Fruit fly (Drosophila melanogaster): ENCODE measurements around the gene Setd3.

Gene Setd3

dm6 chrX:6973340-6973739 is 4.8 kb upstream of the Setd3 start, which contains the start of gene CG3040 (continued):
- TF ChIP-seq CG32767 (GFP tag; IDR thresholded peaks at IDR 0.05) (no peak), Xrp1 (GFP tag; IDR thresholded peaks at IDR 0.05) (peak; percentile 50), MTF-1 (GFP tag; optimal IDR thresholded peaks at IDR 0.05; ENCODE audit: borderline replicate concordance) (no peak), CG30020 (tag; optimal IDR thresholded peaks at IDR 0.05) (peak; percentile 2), CG30431 (GFP tag; optimal IDR thresholded peaks at IDR 0.05) (no peak), chm (GFP tag; IDR thresholded peaks at IDR 0.05) (no peak), Antp (GFP tag; optimal IDR thresholded peaks at IDR 0.05) (peak; percentile 27), CG7987 (GFP tag; optimal IDR thresholded peaks at IDR 0.05) (no peak), CG7372 (GFP tag; IDR thresholded peaks at IDR 0.05) (no peak), PHDP (tag; optimal IDR thresholded peaks at IDR 0.05) (peak; percentile 28), CG7271 (tag; optimal IDR thresholded peaks at IDR 0.05) (no peak), fd3F (GFP tag; optimal IDR thresholded peaks at IDR 0.05) (peak; percentile 4), fu2 (GFP tag; optimal IDR thresholded peaks at IDR 0.05) (no peak), HHEX (GFP tag; optimal IDR thresholded peaks at IDR 0.05) (no peak), usp (GFP tag; optimal IDR thresholded peaks at IDR 0.05) (no peak), Atf3 (GFP tag; optimal IDR thresholded peaks at IDR 0.05) (no peak), bigmax (GFP tag; optimal IDR thresholded peaks at IDR 0.05) (no peak), CG8765 (GFP tag; IDR thresholded peaks at IDR 0.05) (no peak), otp (GFP tag; IDR thresholded peaks at IDR 0.05) (no peak), CG15269 (tag; optimal IDR thresholded peaks at IDR 0.05) (peak; percentile 48), CG12219 (GFP tag; optimal IDR thresholded peaks at IDR 0.05) (no peak)

- TF ChIP-seq CG9215 (GFP tag; IDR thresholded peaks at IDR 0.05) = peak; percentile 69
- peak; percentile 80 for TF ChIP-seq CG7928 (GFP tag; optimal IDR thresholded peaks at IDR 0.05)
- peak; percentile 94 for TF ChIP-seq Sox102F (GFP tag; optimal IDR thresholded peaks at IDR 0.05)
- no peak for TF ChIP-seq mld (GFP tag; IDR thresholded peaks at IDR 0.05; ENCODE audit: partially characterized antibody)
- TF ChIP-seq CG3407 (GFP tag; optimal IDR thresholded peaks at IDR 0.05) = peak; percentile 87
- peak; percentile 89 for TF ChIP-seq cas (GFP tag; IDR thresholded peaks at IDR 0.05)
- TF ChIP-seq Sry-δ (GFP tag; optimal IDR thresholded peaks at IDR 0.05) = peak; percentile 64
- TF ChIP-seq CG17361 (GFP tag; IDR thresholded peaks at IDR 0.05) = peak; percentile 86
- TF ChIP-seq CG1602 (GFP tag; optimal IDR thresholded peaks at IDR 0.05) = peak; percentile 86
- peak; percentile 92 for TF ChIP-seq CG31365 (tag; optimal IDR thresholded peaks at IDR 0.05)
- TF ChIP-seq CG31224 (GFP tag; IDR thresholded peaks at IDR 0.05) = peak; percentile 80
- TF ChIP-seq Ravus (GFP tag; IDR thresholded peaks at IDR 0.05) = peak; percentile 76
- TF ChIP-seq Optix (GFP tag; IDR thresholded peaks at IDR 0.05) = peak; percentile 93
- no peak for TF ChIP-seq CG2129 (GFP tag; IDR thresholded peaks at IDR 0.05; ENCODE audit: partially characterized antibody)
- peak; percentile 92 for TF ChIP-seq H2.0 (GFP tag; IDR thresholded peaks at IDR 0.05)
- peak; percentile 91 for TF ChIP-seq trem (tag; optimal IDR thresholded peaks at IDR 0.05)
- TF ChIP-seq CG17912 (GFP tag; optimal IDR thresholded peaks at IDR 0.05) = peak; percentile 80
- peak; percentile 62 for TF ChIP-seq CG16815 (GFP tag; optimal IDR thresholded peaks at IDR 0.05)
- no peak for TF ChIP-seq CG1832 (GFP tag; optimal IDR thresholded peaks at IDR 0.05)
- peak; percentile 84 for TF ChIP-seq CG32772 (GFP tag; IDR thresholded peaks at IDR 0.05)
- TF ChIP-seq NC2β (GFP tag; optimal IDR thresholded peaks at IDR 0.05) = peak; percentile 94
- peak; percentile 68 for TF ChIP-seq CG6272 (GFP tag; IDR thresholded peaks at IDR 0.05)
- TF ChIP-seq HmgD (GFP tag; optimal IDR thresholded peaks at IDR 0.05) = peak; percentile 95
- TF ChIP-seq CG2120 (GFP tag; optimal IDR thresholded peaks at IDR 0.05) = peak; percentile 97
- peak; percentile 78 for TF ChIP-seq Nf-YC (tag; optimal IDR thresholded peaks at IDR 0.05)
- TF ChIP-seq disco-r (GFP tag; optimal IDR thresholded peaks at IDR 0.05) = peak; percentile 94
- peak; percentile 72 for TF ChIP-seq CG8359 (GFP tag; optimal IDR thresholded peaks at IDR 0.05; ENCODE audit: borderline replicate concordance)
- peak; percentile 92 for TF ChIP-seq Pdp1 (GFP tag; optimal IDR thresholded peaks at IDR 0.05)
- TF ChIP-seq CG12942 (GFP tag; optimal IDR thresholded peaks at IDR 0.05) = peak; percentile 92
Observed at dm6 chrX:6969364-6970137, 1.0 kb upstream of the Setd3 start, which contains the start of gene CG4586. TSS of gene CG4586 (plus strand) at chrX:6969918.
